Worm (Caenorhabditis elegans) whole organism, L1 larva: ENCODE results near the gene W10D9.3.

ENCODE experiments used
- lsy-2 ChIP-seq, 2 experiments: fragments of 150-350 bp; optimal IDR thresholded peaks; 2 replicates each; lab custom pipeline; 2014; ENCODE audit warnings: missing biosample characterization in 2 of 2, missing genetic modification characterization in 2 of 2
- unc-130 ChIP-seq: fragments of 150-350 bp; optimal IDR thresholded peaks from 2 replicates; lab custom pipeline; 2017; ENCODE audit warnings: missing biosample characterization, missing genetic modification characterization, inconsistent platforms

DNA sequence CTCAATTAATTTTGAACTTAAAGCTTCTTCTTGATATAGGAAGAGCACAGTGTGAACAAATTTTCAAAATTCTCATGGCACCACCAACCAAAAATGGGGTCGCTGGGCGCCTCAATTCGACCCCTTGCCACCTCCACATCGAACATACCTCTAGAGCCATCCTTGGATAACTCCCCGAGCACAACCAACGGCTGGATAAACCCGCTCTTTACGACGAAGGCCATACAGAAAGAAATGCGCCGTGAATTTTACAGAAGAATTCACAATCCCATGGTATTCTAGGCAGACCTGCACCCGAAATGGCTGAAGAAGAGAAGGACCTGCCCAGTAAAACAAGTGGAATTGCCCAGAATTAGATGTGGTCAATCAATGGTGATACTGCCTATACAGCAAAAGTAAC is 41.9 kb upstream of the W10D9.3 start:
- TF ChIP-seq unc-130 (tag; lab: Kevin White, UChicago) (no peak), lsy-2 (tag; optimal IDR thresholded peaks at IDR 0.05; lab: Kevin White, UChicago) (no peak)
